Fruit fly (Drosophila melanogaster) whole organism, prepupa: ENCODE measurements around the gene CG14096.

Source experiments
- CG15336 ChIP-seq: fragments of 200-800 bp; sonication (Bioruptor generic); IDR thresholded peaks from 2 replicates; pipeline ENCODE4 v1.3.6; 2022; ENCODE audit warnings: missing biosample characterization, missing genetic modification characterization
- CG8319 ChIP-seq: fragments of 200-800 bp; sonication (Bioruptor generic); optimal IDR thresholded peaks from 3 replicates; lab custom pipeline; 2016; ENCODE audit warnings: missing biosample characterization, missing genetic modification characterization
- CG9139 ChIP-seq: fragments of 200-800 bp; sonication (Bioruptor generic); optimal IDR thresholded peaks from 3 replicates; lab custom pipeline; 2017; ENCODE audit warnings: missing biosample characterization, mild to moderate bottlenecking, missing genetic modification characterization
- Eip78C ChIP-seq: fragments of 200-800 bp; sonication (Bioruptor generic); peaks from one replicate; lab custom pipeline; 2016; ENCODE audit warnings: missing biosample characterization, missing genetic modification characterization
- Eip93F ChIP-seq: fragments of 200-800 bp; sonication (Bioruptor generic); optimal IDR thresholded peaks from 2 replicates; lab custom pipeline; 2016; ENCODE audit warnings: missing biosample characterization, mild to moderate bottlenecking, missing genetic modification characterization
- Ets21C ChIP-seq: fragments of 200-800 bp; sonication (Bioruptor generic); optimal IDR thresholded peaks from 3 replicates; lab custom pipeline; 2016; ENCODE audit warnings: missing biosample characterization, missing genetic modification characterization
- Ets96B ChIP-seq: fragments of 200-800 bp; optimal IDR thresholded peaks from 2 replicates; lab custom pipeline; 2019; ENCODE audit warnings: missing biosample characterization, mild to moderate bottlenecking, missing genetic modification characterization, moderate library complexity
- Gug ChIP-seq: fragments of 200-800 bp; sonication (Bioruptor generic); IDR thresholded peaks from 2 replicates; pipeline ENCODE4 v1.3.6; 2022; ENCODE audit warnings: missing biosample characterization, missing genetic modification characterization
- Hr4 ChIP-seq: fragments of 200-800 bp; sonication (Bioruptor generic); optimal IDR thresholded peaks from 3 replicates; lab custom pipeline; 2016; ENCODE audit warnings: missing biosample characterization, missing genetic modification characterization
- dac ChIP-seq: fragments of 200-800 bp; sonication (Bioruptor generic); optimal IDR thresholded peaks from 2 replicates; lab custom pipeline; 2017; ENCODE audit warnings: missing biosample characterization, mild to moderate bottlenecking, missing genetic modification characterization
- esn ChIP-seq: fragments of 200-800 bp; sonication (Bioruptor generic); optimal IDR thresholded peaks from 2 replicates; lab custom pipeline; 2016; ENCODE audit warnings: missing biosample characterization, mild to moderate bottlenecking, missing genetic modification characterization, moderate library complexity
- pdm3 ChIP-seq: fragments of 200-800 bp; sonication (Bioruptor generic); optimal IDR thresholded peaks from 3 replicates; lab custom pipeline; 2016; ENCODE audit warnings: missing biosample characterization, missing genetic modification characterization
- salr ChIP-seq, 2 experiments: fragments of 200-800 bp; sonication (Bioruptor generic); optimal IDR thresholded peaks; 3 replicates each; lab custom pipeline; 2016 to 2018; ENCODE audit warnings: missing biosample characterization in 2 of 2, missing genetic modification characterization in 2 of 2, mild to moderate bottlenecking in 1 of 2
- ss ChIP-seq, 2 experiments: fragments of 200-800 bp; sonication (Bioruptor generic); optimal IDR thresholded peaks; 2 replicates in 1 of 2; 3 replicates in 1 of 2; lab custom pipeline; 2017 to 2018; ENCODE audit warnings: mild to moderate bottlenecking in 2 of 2, missing biosample characterization in 2 of 2, missing genetic modification characterization in 2 of 2, moderate library complexity in 1 of 2

dm6 chr3L:19486398-19486797, 19.5 kb upstream of the CG14096 start, which contains the start of gene brv1:
- TF ChIP-seq CG9139 (no peak), pdm3 (GFP tag; lab: Kevin White, UChicago) (no peak), esn (GFP tag; lab: Kevin White, UChicago) (no peak), ss (GFP tag; optimal IDR thresholded peaks at IDR 0.05; lab: Kevin White, UChicago) (no peak), salr (GFP tag; optimal IDR thresholded peaks at IDR 0.05; lab: Kevin White, UChicago) (no peak), Gug (GFP tag; lab: Robert Waterston, UW) (no peak), CG8319 (no peak), Eip93F (no peak), Eip78C (no peak), dac (GFP tag; lab: Kevin White, UChicago) (no peak), Hr4 (GFP tag; lab: Kevin White, UChicago) (no peak), Ets21C (GFP tag; lab: Kevin White, UChicago) (no peak), Ets96B (tag; lab: Kevin White, UChicago) (no peak), CG15336 (GFP tag; lab: Robert Waterston, UW) (no peak)
